Fruit fly (Drosophila melanogaster): ENCODE data around the gene Sfp36F.
A peak's percentile ranks its signal among the peaks of the same experiment; 100 is the strongest.

Gene Sfp36F

DNA sequence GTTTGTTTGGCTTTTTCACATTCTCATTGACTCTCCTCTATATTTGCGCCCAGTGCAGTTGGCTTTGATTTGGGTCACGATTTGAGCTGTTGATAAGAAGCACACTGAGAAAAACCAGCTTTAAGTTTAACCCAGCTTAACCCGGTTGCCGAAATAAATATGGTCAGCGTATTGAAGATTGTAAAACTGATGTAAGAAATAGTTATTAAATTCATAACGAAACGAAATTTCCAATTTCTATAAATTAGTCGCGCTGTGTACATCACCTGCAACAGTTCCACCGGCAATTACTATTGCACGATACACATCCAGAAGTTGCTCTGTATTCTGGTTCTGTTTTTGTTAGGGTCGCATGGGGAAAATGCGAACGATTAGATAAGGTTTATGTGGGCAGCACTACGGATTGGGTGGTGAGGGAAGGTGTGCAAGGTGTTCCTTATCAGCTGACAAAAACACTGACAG is 32.8 kb downstream of the Sfp36F start (continued):
- TF ChIP-seq odd (GFP tag; optimal IDR thresholded peaks at IDR 0.05): peak; percentile 57
- peak; percentile 94 for TF ChIP-seq CG2199 (GFP tag; IDR thresholded peaks at IDR 0.05)
- no peak for TF ChIP-seq Bgb (GFP tag; IDR thresholded peaks at IDR 0.05; ENCODE audit: partially characterized antibody)
- TF ChIP-seq CG15073 (GFP tag; optimal IDR thresholded peaks at IDR 0.05): no peak
- peak; percentile 73 for TF ChIP-seq sug (tag; optimal IDR thresholded peaks at IDR 0.05)
- TF ChIP-seq CG3847 (GFP tag; IDR thresholded peaks at IDR 0.05): peak; percentile 68
- TF ChIP-seq CG10209 (GFP tag; optimal IDR thresholded peaks at IDR 0.05): peak; percentile 82
- peak; percentile 88 for TF ChIP-seq Ada2b (GFP tag; IDR thresholded peaks at IDR 0.05)
- no peak for TF ChIP-seq sna (GFP tag; IDR thresholded peaks at IDR 0.05; ENCODE audit: partially characterized antibody)
- TF ChIP-seq CG1792 (GFP tag; optimal IDR thresholded peaks at IDR 0.05): peak; percentile 74
- TF ChIP-seq CG31441 (GFP tag; IDR thresholded peaks at IDR 0.05): peak; percentile 89
- TF ChIP-seq Sin3A (optimal IDR thresholded peaks at IDR 0.05): no peak
- peak; percentile 76; the same call in 1 of the 3 replicates for TF ChIP-seq Mrtf (GFP tag; IDR thresholded peaks at IDR 0.05)
- peak; percentile 79 for TF ChIP-seq HmgZ (tag; optimal IDR thresholded peaks at IDR 0.05)
- peak; percentile 58 for TF ChIP-seq Gsc (GFP tag; IDR thresholded peaks at IDR 0.05)
- TF ChIP-seq Kr (GFP tag; optimal IDR thresholded peaks at IDR 0.05): peak; percentile 51
- peak; percentile 60 for TF ChIP-seq CG6813 (GFP tag; optimal IDR thresholded peaks at IDR 0.05)
- peak; percentile 68; the same call in 1 of the 4 replicates for TF ChIP-seq chinmo (GFP tag; IDR thresholded peaks at IDR 0.05; ENCODE audit: partially characterized antibody)
- peak; percentile 84 for TF ChIP-seq CG3407 (GFP tag; optimal IDR thresholded peaks at IDR 0.05)
- TF ChIP-seq ci (GFP tag; IDR thresholded peaks at IDR 0.05): peak; percentile 96
- peak; percentile 77 for TF ChIP-seq crc (GFP tag; optimal IDR thresholded peaks at IDR 0.05)
- no peak for TF ChIP-seq D (optimal IDR thresholded peaks at IDR 0.05)
- TF ChIP-seq D (GFP tag; optimal IDR thresholded peaks at IDR 0.05): peak; percentile 81
- no peak for TF ChIP-seq zen2 (GFP tag; IDR thresholded peaks at IDR 0.05; ENCODE audit: partially characterized antibody)
- TF ChIP-seq CG2120 (GFP tag; optimal IDR thresholded peaks at IDR 0.05): peak; percentile 70
- peak; percentile 46; the same call in 1 of the 2 replicates for TF ChIP-seq wdn (GFP tag; IDR thresholded peaks at IDR 0.05)
- peak; percentile 93 for TF ChIP-seq vvl (GFP tag; IDR thresholded peaks at IDR 0.05)
- peak; percentile 56 for TF ChIP-seq tup (GFP tag; optimal IDR thresholded peaks at IDR 0.05)
- TF ChIP-seq CG8089 (GFP tag; optimal IDR thresholded peaks at IDR 0.05): peak; percentile 84
- TF ChIP-seq Adf1 (GFP tag; IDR thresholded peaks at IDR 0.05): peak; percentile 11; the same call in 1 of the 2 replicates
- TF ChIP-seq bowl (GFP tag; IDR thresholded peaks at IDR 0.05): peak; percentile 68
- peak; percentile 84 for TF ChIP-seq Hsf (GFP tag; optimal IDR thresholded peaks at IDR 0.05)
- TF ChIP-seq Max (GFP tag; optimal IDR thresholded peaks at IDR 0.05): peak; percentile 49
- TF ChIP-seq kah (GFP tag; optimal IDR thresholded peaks at IDR 0.05): peak; percentile 68
- TF ChIP-seq oc (tag; optimal IDR thresholded peaks at IDR 0.05): peak; percentile 81
- TF ChIP-seq H15 (GFP tag; IDR thresholded peaks at IDR 0.05): peak; percentile 76
- no peak for TF ChIP-seq sc (optimal IDR thresholded peaks at IDR 0.05)
- TF ChIP-seq sc (GFP tag; optimal IDR thresholded peaks at IDR 0.05): peak; percentile 80
- TF ChIP-seq Sry-β (GFP tag; optimal IDR thresholded peaks at IDR 0.05): peak; percentile 51
- no peak for TF ChIP-seq Trl (optimal IDR thresholded peaks at IDR 0.05)
- peak; percentile 87 for TF ChIP-seq Trl (GFP tag; optimal IDR thresholded peaks at IDR 0.05)
- TF ChIP-seq nerfin-1 (tag; optimal IDR thresholded peaks at IDR 0.05): peak; percentile 76
- TF ChIP-seq CG10543 (GFP tag; optimal IDR thresholded peaks at IDR 0.05): peak; percentile 54
- TF ChIP-seq rib (GFP tag; IDR thresholded peaks at IDR 0.05): peak; percentile 81
- TF ChIP-seq emc (GFP tag; optimal IDR thresholded peaks at IDR 0.05): no peak
- peak; percentile 49; the same call in 1 of the 3 replicates for TF ChIP-seq CG6175 (GFP tag; IDR thresholded peaks at IDR 0.05)
- peak; percentile 72 for TF ChIP-seq dm (GFP tag; optimal IDR thresholded peaks at IDR 0.05)
- peak; percentile 86 for TF ChIP-seq Ssrp (tag; optimal IDR thresholded peaks at IDR 0.05)
- TF ChIP-seq run (tag; optimal IDR thresholded peaks at IDR 0.05): peak; percentile 38
- TF ChIP-seq disco-r (GFP tag; optimal IDR thresholded peaks at IDR 0.05): peak; percentile 57
- peak; percentile 96 for TF ChIP-seq CG1603 (tag; optimal IDR thresholded peaks at IDR 0.05)
- TF ChIP-seq PHDP (tag; optimal IDR thresholded peaks at IDR 0.05): peak; percentile 83
